Worm (Caenorhabditis elegans): Measurements from ENCODE around the gene ins-4.

- TF ChIP-seq sox-4 (tag; optimal IDR thresholded peaks at IDR 0.05): no peak
- TF ChIP-seq pat-9 (tag; optimal IDR thresholded peaks at IDR 0.05): no peak
- TF ChIP-seq ceh-30 (tag; optimal IDR thresholded peaks at IDR 0.05): no peak
- no peak for TF ChIP-seq ceh-24 (tag; optimal IDR thresholded peaks at IDR 0.05)
- TF ChIP-seq ceh-31 (tag; optimal IDR thresholded peaks at IDR 0.05): no peak
- no peak for TF ChIP-seq ceh-14 (tag; optimal IDR thresholded peaks at IDR 0.05)
- TF ChIP-seq dmd-4 (tag; optimal IDR thresholded peaks at IDR 0.05; ENCODE audit: borderline replicate concordance): no peak
- no peak for TF ChIP-seq ets-4 (tag; optimal IDR thresholded peaks at IDR 0.05)
- TF ChIP-seq syd-9 (tag; optimal IDR thresholded peaks at IDR 0.05): no peak
- TF ChIP-seq hlh-30 (tag; optimal IDR thresholded peaks at IDR 0.05; ENCODE audit: insufficient read depth): no peak
- no peak for TF ChIP-seq T23F11.4 (GFP tag; optimal IDR thresholded peaks at IDR 0.05)
- TF ChIP-seq hlh-13 (GFP tag; optimal IDR thresholded peaks at IDR 0.05): no peak
- TF ChIP-seq pag-3 (tag; optimal IDR thresholded peaks at IDR 0.05; ENCODE audit: borderline replicate concordance): no peak
Measured at ce11 chrII:5946438-5946837, 49.7 kb upstream of the ins-4 start.

All from whole organism, late embryonic.